Fruit fly (Drosophila melanogaster): ENCODE data around the gene CG17078.

Gene CG17078

dm6 chr2L:286421-286820 lies 8.4 kb upstream of the CG17078 start:
- TF ChIP-seq Side (GFP tag; optimal IDR thresholded peaks at IDR 0.05) (peak; percentile 34), D19B (GFP tag; optimal IDR thresholded peaks at IDR 0.05) (peak; percentile 49), BEAF-32 (GFP tag; optimal IDR thresholded peaks at IDR 0.05) (no peak), jing (GFP tag; optimal IDR thresholded peaks at IDR 0.05) (no peak), CG3065 (GFP tag; optimal IDR thresholded peaks at IDR 0.05) (no peak), CG8290 (GFP tag; optimal IDR thresholded peaks at IDR 0.05) (no peak), CG8290 (tag; optimal IDR thresholded peaks at IDR 0.05) (peak in 1 of 2 experiments; percentile 97), CG9215 (GFP tag; IDR thresholded peaks at IDR 0.05) (0 out of 2 replicates have a peak, but pooled peaks have one; percentile 36), CG12769 (tag; optimal IDR thresholded peaks at IDR 0.05) (peak; percentile 92), CG3726 (GFP tag; IDR thresholded peaks at IDR 0.05) (no peak), CG14441 (GFP tag; IDR thresholded peaks at IDR 0.05) (peak; percentile 77), Drgx (GFP tag; IDR thresholded peaks at IDR 0.05) (peak; percentile 54), CG4360 (GFP tag; IDR thresholded peaks at IDR 0.05) (peak; percentile 44; the same call in 1 of the 2 replicates), CG13296 (GFP tag; optimal IDR thresholded peaks at IDR 0.05) (peak; percentile 62), hth (optimal IDR thresholded peaks at IDR 0.05) (no peak), Awh (GFP tag; IDR thresholded peaks at IDR 0.05) (peak; percentile 53; the same call in 1 of the 2 replicates), ham (GFP tag; IDR thresholded peaks at IDR 0.05) (no peak; the same call in 1 of the 2 replicates), wor (GFP tag; IDR thresholded peaks at IDR 0.05) (no peak), psq (GFP tag; optimal IDR thresholded peaks at IDR 0.05) (no peak), CG2889 (GFP tag; IDR thresholded peaks at IDR 0.05) (peak; percentile 23; the same call in 1 of the 3 replicates), CG30431 (GFP tag; optimal IDR thresholded peaks at IDR 0.05) (no peak), CG15011 (GFP tag; optimal IDR thresholded peaks at IDR 0.05) (no peak), Dll (GFP tag; IDR thresholded peaks at IDR 0.05; ENCODE audit: partially characterized antibody) (no peak), Bdp1 (GFP tag; optimal IDR thresholded peaks at IDR 0.05) (no peak), sr (GFP tag; IDR thresholded peaks at IDR 0.05) (peak; percentile 30; the same call in 1 of the 3 replicates), CG10959 (GFP tag; IDR thresholded peaks at IDR 0.05) (0 out of 2 replicates have a peak, but pooled peaks have one; percentile 41), CG15601 (tag; optimal IDR thresholded peaks at IDR 0.05) (no peak), fd102C (GFP tag; optimal IDR thresholded peaks at IDR 0.05) (no peak), sens (GFP tag) (peak; percentile 88), cg (GFP tag; optimal IDR thresholded peaks at IDR 0.05) (no peak), kah (GFP tag; optimal IDR thresholded peaks at IDR 0.05) (no peak), CG7987 (GFP tag; optimal IDR thresholded peaks at IDR 0.05) (peak; percentile 41), Elba2 (GFP tag; optimal IDR thresholded peaks at IDR 0.05) (no peak), Gsc (GFP tag; IDR thresholded peaks at IDR 0.05) (no peak), CG4424 (GFP tag; optimal IDR thresholded peaks at IDR 0.05) (peak; percentile 29), sna (GFP tag; IDR thresholded peaks at IDR 0.05; ENCODE audit: partially characterized antibody) (no peak), chn (GFP tag; optimal IDR thresholded peaks at IDR 0.05) (peak; percentile 47), Gug (GFP tag; IDR thresholded peaks at IDR 0.05) (peak; percentile 84; the same call in 3 of the 4 replicates), HLHmδ (GFP tag; optimal IDR thresholded peaks at IDR 0.05) (peak; percentile 19), CG8765 (GFP tag; IDR thresholded peaks at IDR 0.05) (no peak), CG10979 (tag; optimal IDR thresholded peaks at IDR 0.05) (peak; percentile 7), CG12155 (GFP tag; optimal IDR thresholded peaks at IDR 0.05) (peak; percentile 64), CG6765 (GFP tag; optimal IDR thresholded peaks at IDR 0.05) (peak; percentile 68), dati (GFP tag; IDR thresholded peaks at IDR 0.05) (no peak), bcd (GFP tag; optimal IDR thresholded peaks at IDR 0.05) (peak; percentile 56), Dp (GFP tag; optimal IDR thresholded peaks at IDR 0.05) (no peak), aop (GFP tag; IDR thresholded peaks at IDR 0.05) (peak; percentile 66), CG15514 (GFP tag; optimal IDR thresholded peaks at IDR 0.05) (peak; percentile 79), CG4854 (GFP tag; optimal IDR thresholded peaks at IDR 0.05) (peak; percentile 6), jumu (GFP tag; optimal IDR thresholded peaks at IDR 0.05) (peak; percentile 51), chm (GFP tag; IDR thresholded peaks at IDR 0.05) (peak; percentile 86), CG3163 (GFP tag; optimal IDR thresholded peaks at IDR 0.05) (peak; percentile 31)
